Fruit fly (Drosophila melanogaster) whole organism, prepupa: ENCODE results near the gene CG44098.

Experiments
- Blimp-1 ChIP-seq: fragments of 200-800 bp; sonication (Bioruptor generic); optimal IDR thresholded peaks from 3 replicates; lab custom pipeline; 2017; ENCODE audit warnings: missing biosample characterization, missing genetic modification characterization, mild to moderate bottlenecking, moderate library complexity, missing genetic modification reagents
- CG10669 ChIP-seq: fragments of 200-800 bp; sonication (Bioruptor generic); optimal IDR thresholded peaks from 3 replicates; lab custom pipeline; 2018; ENCODE audit warnings: missing biosample characterization, mild to moderate bottlenecking, missing genetic modification characterization, moderate library complexity
- CG11294 ChIP-seq: fragments of 200-800 bp; sonication (Bioruptor generic); IDR thresholded peaks from 2 replicates; pipeline ENCODE4 v1.3.6; 2022; ENCODE audit warnings: missing biosample characterization, missing genetic modification characterization
- CG11762 ChIP-seq: fragments of 200-800 bp; sonication (Bioruptor generic); optimal IDR thresholded peaks from 3 replicates; lab custom pipeline; 2016; ENCODE audit warnings: missing biosample characterization, missing genetic modification characterization; ENCODE audit not compliant: insufficient read depth
- CG11902 ChIP-seq: fragments of 200-800 bp; sonication (Bioruptor generic); optimal IDR thresholded peaks from 3 replicates; lab custom pipeline; 2016; ENCODE audit warnings: missing biosample characterization, missing genetic modification characterization
- CG15336 ChIP-seq: fragments of 200-800 bp; sonication (Bioruptor generic); IDR thresholded peaks from 2 replicates; pipeline ENCODE4 v1.3.6; 2022; ENCODE audit warnings: missing biosample characterization, missing genetic modification characterization
- CG1621 ChIP-seq: fragments of 200-800 bp; sonication (Bioruptor generic); optimal IDR thresholded peaks from 3 replicates; lab custom pipeline; 2018; ENCODE audit warnings: missing biosample characterization, mild to moderate bottlenecking, missing genetic modification characterization
- CG16779 ChIP-seq: fragments of 200-800 bp; sonication (Bioruptor generic); optimal IDR thresholded peaks from 3 replicates; lab custom pipeline; 2017; ENCODE audit warnings: missing biosample characterization, mild to moderate bottlenecking, missing genetic modification characterization
- CG3032 ChIP-seq: fragments of 200-800 bp; optimal IDR thresholded peaks from 2 replicates; lab custom pipeline; 2019; ENCODE audit warnings: missing biosample characterization, mild to moderate bottlenecking, missing genetic modification characterization, moderate library complexity
- CG32006 ChIP-seq: fragments of 200-800 bp; sonication (Bioruptor generic); optimal IDR thresholded peaks from 3 replicates; lab custom pipeline; 2017; ENCODE audit warnings: missing biosample characterization, mild to moderate bottlenecking, missing genetic modification characterization
- CG6163 ChIP-seq: fragments of 200-800 bp; sonication (Bioruptor generic); IDR thresholded peaks from 3 replicates; pipeline ENCODE4 v1.3.6; 2022; ENCODE audit warnings: missing biosample characterization, missing genetic modification characterization
- CG6276 ChIP-seq: fragments of 200-800 bp; sonication (Bioruptor generic); optimal IDR thresholded peaks from 2 replicates; lab custom pipeline; 2017; ENCODE audit warnings: missing biosample characterization, mild to moderate bottlenecking, missing genetic modification characterization
- CG6792 ChIP-seq: fragments of 200-800 bp; sonication (Bioruptor generic); optimal IDR thresholded peaks from 3 replicates; lab custom pipeline; 2016; ENCODE audit warnings: missing biosample characterization, missing genetic modification characterization
- CG6854 ChIP-seq: fragments of 200-800 bp; sonication (Bioruptor generic); optimal IDR thresholded peaks from 2 replicates; lab custom pipeline; 2017; ENCODE audit warnings: missing biosample characterization, mild to moderate bottlenecking, missing genetic modification characterization
- CG8319 ChIP-seq: fragments of 200-800 bp; sonication (Bioruptor generic); optimal IDR thresholded peaks from 3 replicates; lab custom pipeline; 2016; ENCODE audit warnings: missing biosample characterization, missing genetic modification characterization
- CG9139 ChIP-seq: fragments of 200-800 bp; sonication (Bioruptor generic); optimal IDR thresholded peaks from 3 replicates; lab custom pipeline; 2017; ENCODE audit warnings: missing biosample characterization, mild to moderate bottlenecking, missing genetic modification characterization
- Eip75B ChIP-seq: fragments of 200-800 bp; sonication (Bioruptor generic); optimal IDR thresholded peaks from 3 replicates; lab custom pipeline; 2016; ENCODE audit warnings: missing biosample characterization, missing genetic modification characterization
- Eip78C ChIP-seq: fragments of 200-800 bp; sonication (Bioruptor generic); peaks from one replicate; lab custom pipeline; 2016; ENCODE audit warnings: missing biosample characterization, missing genetic modification characterization
- Eip93F ChIP-seq: fragments of 200-800 bp; sonication (Bioruptor generic); optimal IDR thresholded peaks from 2 replicates; lab custom pipeline; 2016; ENCODE audit warnings: missing biosample characterization, mild to moderate bottlenecking, missing genetic modification characterization
- Ets21C ChIP-seq: fragments of 200-800 bp; sonication (Bioruptor generic); optimal IDR thresholded peaks from 3 replicates; lab custom pipeline; 2016; ENCODE audit warnings: missing biosample characterization, missing genetic modification characterization
- Ets96B ChIP-seq: fragments of 200-800 bp; optimal IDR thresholded peaks from 2 replicates; lab custom pipeline; 2019; ENCODE audit warnings: missing biosample characterization, mild to moderate bottlenecking, missing genetic modification characterization, moderate library complexity
- Gug ChIP-seq: fragments of 200-800 bp; sonication (Bioruptor generic); IDR thresholded peaks from 2 replicates; pipeline ENCODE4 v1.3.6; 2022; ENCODE audit warnings: missing biosample characterization, missing genetic modification characterization
- Hr38 ChIP-seq: sonication (Bioruptor generic); optimal IDR thresholded peaks from 2 replicates; lab custom pipeline; 2016; ENCODE audit warnings: missing biosample characterization, missing genetic modification characterization
- Hr39 ChIP-seq: fragments of 200-800 bp; sonication (Bioruptor generic); optimal IDR thresholded peaks from 2 replicates; lab custom pipeline; 2016; ENCODE audit warnings: missing biosample characterization, missing genetic modification characterization
- Hr4 ChIP-seq: fragments of 200-800 bp; sonication (Bioruptor generic); optimal IDR thresholded peaks from 3 replicates; lab custom pipeline; 2016; ENCODE audit warnings: missing biosample characterization, missing genetic modification characterization
- Lpt ChIP-seq: fragments of 200-800 bp; sonication (Bioruptor generic); optimal IDR thresholded peaks from 3 replicates; lab custom pipeline; 2016; ENCODE audit warnings: missing biosample characterization, missing genetic modification characterization
- Met ChIP-seq: fragments of 200-800 bp; sonication (Bioruptor generic); optimal IDR thresholded peaks from 3 replicates; lab custom pipeline; 2016; ENCODE audit warnings: missing biosample characterization, missing genetic modification characterization
- Smox ChIP-seq: fragments of 200-800 bp; sonication (Bioruptor generic); optimal IDR thresholded peaks from 3 replicates; lab custom pipeline; 2016; ENCODE audit warnings: missing biosample characterization, missing genetic modification characterization
- Sox14 ChIP-seq: fragments of 200-800 bp; sonication (Bioruptor generic); optimal IDR thresholded peaks from 3 replicates; lab custom pipeline; 2016; ENCODE audit warnings: missing biosample characterization, missing genetic modification characterization
- Sox15 ChIP-seq: fragments of 200-800 bp; sonication (Bioruptor generic); optimal IDR thresholded peaks from 3 replicates; lab custom pipeline; 2016; ENCODE audit warnings: missing biosample characterization, missing genetic modification characterization
- achi ChIP-seq: fragments of 200-800 bp; sonication (Bioruptor generic); optimal IDR thresholded peaks from 3 replicates; lab custom pipeline; 2016; ENCODE audit warnings: missing biosample characterization, missing genetic modification characterization
- cyc ChIP-seq: fragments of 200-800 bp; sonication (Bioruptor generic); optimal IDR thresholded peaks from 3 replicates; lab custom pipeline; 2016; ENCODE audit warnings: missing biosample characterization, missing genetic modification characterization
- dac ChIP-seq: fragments of 200-800 bp; sonication (Bioruptor generic); optimal IDR thresholded peaks from 2 replicates; lab custom pipeline; 2017; ENCODE audit warnings: missing biosample characterization, mild to moderate bottlenecking, missing genetic modification characterization
- dsx ChIP-seq: fragments of 200-800 bp; optimal IDR thresholded peaks from 3 replicates; lab custom pipeline; 2019; ENCODE audit warnings: missing biosample characterization, mild to moderate bottlenecking, missing genetic modification characterization, moderate library complexity; ENCODE audit not compliant: poor library complexity, severe bottlenecking
- eg ChIP-seq: fragments of 200-800 bp; sonication (Bioruptor generic); IDR thresholded peaks from 3 replicates; pipeline ENCODE4 v1.3.6; 2022; ENCODE audit warnings: missing biosample characterization, missing genetic modification characterization
- esn ChIP-seq: fragments of 200-800 bp; sonication (Bioruptor generic); optimal IDR thresholded peaks from 2 replicates; lab custom pipeline; 2016; ENCODE audit warnings: missing biosample characterization, mild to moderate bottlenecking, missing genetic modification characterization, moderate library complexity
- fd59A ChIP-seq: fragments of 200-800 bp; sonication (Bioruptor generic); optimal IDR thresholded peaks from 2 replicates; lab custom pipeline; 2017; ENCODE audit warnings: missing biosample characterization, mild to moderate bottlenecking, missing genetic modification characterization, missing genetic modification reagents
- fd85E ChIP-seq: fragments of 200-800 bp; sonication (Bioruptor generic); optimal IDR thresholded peaks from 3 replicates; lab custom pipeline; 2016; ENCODE audit warnings: missing biosample characterization, missing genetic modification characterization
- fkh ChIP-seq: fragments of 200-800 bp; sonication (Bioruptor generic); optimal IDR thresholded peaks from 3 replicates; lab custom pipeline; 2017; ENCODE audit warnings: missing biosample characterization, mild to moderate bottlenecking, missing genetic modification characterization, moderate library complexity
- net ChIP-seq: fragments of 200-800 bp; sonication (Bioruptor generic); optimal IDR thresholded peaks from 3 replicates; lab custom pipeline; 2016; ENCODE audit warnings: missing biosample characterization, missing genetic modification characterization
- pdm3 ChIP-seq: fragments of 200-800 bp; sonication (Bioruptor generic); optimal IDR thresholded peaks from 3 replicates; lab custom pipeline; 2016; ENCODE audit warnings: missing biosample characterization, missing genetic modification characterization
- spab ChIP-seq: fragments of 200-800 bp; sonication (Bioruptor generic); optimal IDR thresholded peaks from 2 replicates; lab custom pipeline; 2017; ENCODE audit warnings: missing biosample characterization, mild to moderate bottlenecking, missing genetic modification characterization, missing genetic modification reagents
- ss ChIP-seq, 2 experiments: fragments of 200-800 bp; sonication (Bioruptor generic); optimal IDR thresholded peaks; 2 replicates in 1 of 2; 3 replicates in 1 of 2; lab custom pipeline; 2017 to 2018; ENCODE audit warnings: mild to moderate bottlenecking in 2 of 2, missing biosample characterization in 2 of 2, missing genetic modification characterization in 2 of 2, moderate library complexity in 1 of 2
- svp ChIP-seq: fragments of 200-800 bp; sonication (Bioruptor generic); peaks from one replicate; lab custom pipeline; 2016; ENCODE audit warnings: missing biosample characterization, missing genetic modification characterization
- topi ChIP-seq: fragments of 200-800 bp; sonication (Bioruptor generic); optimal IDR thresholded peaks from 3 replicates; lab custom pipeline; 2016; ENCODE audit warnings: missing biosample characterization, missing genetic modification characterization
- vri ChIP-seq: fragments of 200-800 bp; sonication (Bioruptor generic); optimal IDR thresholded peaks from 3 replicates; lab custom pipeline; 2016; ENCODE audit warnings: missing biosample characterization, mild to moderate bottlenecking, missing genetic modification characterization

The CG44098 gene

DNA sequence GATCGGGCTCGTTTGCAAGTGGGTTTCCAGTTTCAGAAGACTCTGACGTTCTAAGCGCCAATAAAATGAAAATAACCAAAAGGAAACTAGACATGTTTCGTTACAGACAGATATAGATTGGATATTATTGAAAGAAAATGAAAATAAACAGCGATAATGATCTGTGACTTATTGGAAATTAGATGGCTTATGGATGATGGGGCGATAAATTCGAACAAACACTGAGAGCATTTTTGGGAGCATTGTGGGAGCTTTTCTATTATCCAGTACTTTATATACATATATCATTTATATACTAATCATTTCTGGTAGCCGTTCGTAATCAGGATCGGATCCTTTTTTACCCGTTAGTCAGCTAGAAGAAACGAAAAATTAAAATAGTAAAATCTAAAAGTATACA lies 2.0 kb upstream of the CG44098 start, which contains the start of gene CG44088:
CG44088 (minus strand) TSS at position 101 of the 400 bp plus-strand sequence.
- TF ChIP-seq CG6276 (no peak), CG15336 (GFP tag; lab: Robert Waterston, UW) (no peak), CG16779 (no peak), CG1621 (tag; lab: Kevin White, UChicago) (no peak), esn (GFP tag; lab: Kevin White, UChicago) (no peak), fd59A (GFP tag; lab: Kevin White, UChicago) (no peak), Sox14 (no peak), net (no peak), Smox (GFP tag; lab: Kevin White, UChicago) (no peak), Lpt (no peak), CG11762 (GFP tag; lab: Kevin White, UChicago) (no peak), CG11294 (no peak), Ets96B (no peak), Hr38 (GFP tag; lab: Kevin White, UChicago) (no peak), dsx (GFP tag; lab: Kevin White, UChicago) (no peak), fd85E (no peak), CG6792 (GFP tag; lab: Kevin White, UChicago) (no peak), cyc (GFP tag; lab: Kevin White, UChicago) (no peak)

DNA sequence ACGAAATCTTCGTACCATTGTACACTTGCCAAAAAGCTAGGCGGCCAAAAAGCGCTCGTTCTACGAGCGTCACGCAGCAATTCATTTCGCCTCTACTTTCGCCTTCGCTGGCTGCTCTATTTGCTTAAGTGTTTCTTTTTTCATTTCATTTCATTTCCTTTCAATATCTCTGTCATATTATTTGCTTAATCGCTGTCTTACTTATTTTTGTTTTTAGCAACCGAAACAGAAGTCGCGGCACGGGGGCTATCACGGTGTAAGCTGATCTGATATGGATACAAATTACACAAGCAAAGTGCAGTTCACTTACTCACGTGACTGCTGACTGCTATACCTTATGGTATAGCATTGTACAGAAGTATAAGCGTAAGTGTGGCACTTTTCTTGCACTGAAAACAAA lies 1.7 kb downstream of the CG44098 start:
- TF ChIP-seq Hr38 (GFP tag; lab: Kevin White, UChicago) (no peak), fd85E (no peak), Eip78C (GFP tag; lab: Kevin White, UChicago) (peak; percentile 37)

- TF ChIP-seq Hr4 (GFP tag; lab: Kevin White, UChicago) (no peak), esn (GFP tag; lab: Kevin White, UChicago) (no peak), Eip75B (GFP tag; lab: Kevin White, UChicago) (peak; percentile 35), CG11762 (GFP tag; lab: Kevin White, UChicago) (no peak), CG6792 (GFP tag; lab: Kevin White, UChicago) (no peak), fkh (GFP tag; lab: Kevin White, UChicago) (no peak), svp (GFP tag; lab: Kevin White, UChicago) (no peak), eg (peak; percentile 41; the same call in 1 of the 3 replicates), CG10669 (GFP tag; lab: Kevin White, UChicago) (no peak), CG6854 (GFP tag; lab: Kevin White, UChicago) (no peak), spab (no peak), dsx (GFP tag; lab: Kevin White, UChicago) (no peak), CG16779 (no peak), topi (no peak), Gug (no peak), CG11294 (no peak), CG3032 (tag; lab: Kevin White, UChicago) (no peak), Eip93F (GFP tag; lab: Kevin White, UChicago) (no peak), Ets96B (no peak), CG32006 (peak; percentile 10), vri (GFP tag; lab: Kevin White, UChicago) (no peak), achi (GFP tag; lab: Kevin White, UChicago) (no peak), Sox15 (GFP tag; lab: Kevin White, UChicago) (no peak), CG11902 (GFP tag; lab: Kevin White, UChicago) (no peak), Lpt (no peak), Smox (GFP tag; lab: Kevin White, UChicago) (no peak), Hr39 (GFP tag; lab: Kevin White, UChicago) (no peak), CG1621 (tag; lab: Kevin White, UChicago) (no peak), pdm3 (GFP tag; lab: Kevin White, UChicago) (no peak), dac (GFP tag; lab: Kevin White, UChicago) (peak; percentile 5), ss (GFP tag; optimal IDR thresholded peaks at IDR 0.05; lab: Kevin White, UChicago) (peak in 1 of 2 experiments; percentile 39), cyc (GFP tag; lab: Kevin White, UChicago) (no peak), CG8319 (GFP tag; lab: Kevin White, UChicago) (no peak), fd59A (GFP tag; lab: Kevin White, UChicago) (no peak), Met (GFP tag; lab: Kevin White, UChicago) (no peak), Hr38 (GFP tag; lab: Kevin White, UChicago) (no peak), Ets21C (GFP tag; lab: Kevin White, UChicago) (no peak), Blimp-1 (GFP tag; lab: Kevin White, UChicago) (no peak), CG9139 (peak; percentile 19), CG6163 (GFP tag; lab: Robert Waterston, UW) (no peak)
Observed at dm6 chr3R:4768711-4769239, 4.2 kb downstream of the CG44098 start.
